Fruit fly (Drosophila melanogaster): ENCODE results near the gene Dim1.

DNA sequence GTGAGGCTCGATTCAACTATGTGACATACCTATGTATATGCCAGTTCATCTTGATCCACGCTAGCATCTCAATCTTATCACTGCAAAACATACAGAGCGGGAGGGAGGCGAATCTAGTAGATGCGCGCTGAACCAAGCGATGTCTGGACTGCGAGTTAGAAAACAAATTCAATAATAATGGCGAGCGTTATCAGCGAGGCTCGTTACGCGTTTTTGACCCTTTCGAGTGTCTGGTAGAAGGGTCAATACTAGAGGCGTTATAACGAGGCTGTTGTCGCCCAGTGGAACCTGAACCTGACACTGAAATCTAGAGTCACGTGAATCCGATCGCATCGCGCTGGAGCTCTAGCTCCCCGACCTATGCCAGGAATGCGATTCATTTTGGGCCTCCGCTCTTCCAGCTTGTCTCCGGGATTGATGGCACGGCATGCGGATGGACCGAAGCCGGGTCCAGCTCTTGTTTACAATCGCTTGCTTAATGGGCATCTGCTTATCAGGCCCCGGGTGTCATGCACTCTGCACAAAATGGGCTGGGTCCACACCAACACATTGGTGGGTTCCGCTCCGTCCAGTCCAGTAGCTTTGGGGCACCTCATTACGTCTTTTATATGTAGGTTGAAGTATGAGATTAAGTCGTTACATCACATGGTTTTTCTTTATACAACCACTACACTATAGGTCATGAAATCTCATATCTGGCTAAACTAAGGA is 13.5 kb upstream of the Dim1 start:
- no peak for TF ChIP-seq CG8478 (optimal IDR thresholded peaks at IDR 0.05)
- no peak for TF ChIP-seq CTCF (optimal IDR thresholded peaks at IDR 0.05)
